Worm (Caenorhabditis elegans) whole organism, L3 larva: ENCODE measurements around the gene cht-6.
A peak's percentile ranks its signal among the peaks of the same experiment; 100 is the strongest.

Experiments used
- elt-2 ChIP-seq: sonication (generic microtip); optimal IDR thresholded peaks from 2 replicates; lab custom pipeline; 2016; ENCODE audit warnings: missing genetic modification reagents, mild to moderate bottlenecking, missing genetic modification characterization, missing compliant biosample characterization
- elt-3 ChIP-seq, 3 experiments: fragments of 150-350 bp in 1 of 3; sonication (generic microtip) in 2 of 3; optimal IDR thresholded peaks; 2 replicates in 2 of 3; 4 replicates in 1 of 3; lab custom pipeline; 2014 to 2017; ENCODE audit warnings: missing biosample characterization in 3 of 3, missing genetic modification characterization in 3 of 3
- fos-1 ChIP-seq: fragments of 150-350 bp; optimal IDR thresholded peaks from 2 replicates; lab custom pipeline; 2014; ENCODE audit warnings: missing biosample characterization, missing genetic modification characterization
- jun-1 ChIP-seq: fragments of 150-350 bp; optimal IDR thresholded peaks from 2 replicates; lab custom pipeline; 2014; ENCODE audit warnings: missing biosample characterization, missing genetic modification reagents, missing genetic modification characterization
- lin-39 ChIP-seq: fragments of 150-350 bp; optimal IDR thresholded peaks from 2 replicates; lab custom pipeline; 2018; ENCODE audit warnings: missing biosample characterization, missing genetic modification reagents, missing genetic modification characterization
- nhr-11 ChIP-seq: fragments of 150-350 bp; optimal IDR thresholded peaks from 2 replicates; lab custom pipeline; 2014; ENCODE audit warnings: missing biosample characterization, missing genetic modification characterization
- nhr-237 ChIP-seq: fragments of 150-350 bp; optimal IDR thresholded peaks from 2 replicates; lab custom pipeline; 2014; ENCODE audit warnings: missing biosample characterization, missing genetic modification characterization
- pha-4 ChIP-seq: fragments of 150-350 bp; optimal IDR thresholded peaks from 2 replicates; lab custom pipeline; 2014; ENCODE audit warnings: missing biosample characterization, missing genetic modification reagents, missing genetic modification characterization
- pqm-1 ChIP-seq: fragments of 150-350 bp; optimal IDR thresholded peaks from 2 replicates; lab custom pipeline; 2017; ENCODE audit warnings: missing biosample characterization, missing genetic modification characterization, inconsistent platforms
- tbx-2 ChIP-seq: sonication (generic microtip); optimal IDR thresholded peaks from 2 replicates; lab custom pipeline; 2016; ENCODE audit warnings: mild to moderate bottlenecking, missing genetic modification characterization, missing compliant biosample characterization
- unc-39 ChIP-seq: sonication (generic microtip); optimal IDR thresholded peaks from 4 replicates; lab custom pipeline; 2017; ENCODE audit warnings: missing biosample characterization, missing genetic modification characterization
- unc-62 ChIP-seq: fragments of 150-350 bp; sonication (generic microtip); optimal IDR thresholded peaks from 4 replicates; lab custom pipeline; 2014; ENCODE audit warnings: missing biosample characterization, missing genetic modification reagents, missing genetic modification characterization

- TF ChIP-seq nhr-237 (tag; lab: Kevin White, UChicago), result no peak
- TF ChIP-seq elt-2 (tag; lab: Kevin White, UChicago), result peak; percentile 52
- peak; percentile 56 for TF ChIP-seq pqm-1 (tag; lab: Kevin White, UChicago)
- no peak for TF ChIP-seq tbx-2
- peak; percentile 54 for TF ChIP-seq pha-4 (tag; lab: Kevin White, UChicago)
- no peak for TF ChIP-seq jun-1 (tag; lab: Kevin White, UChicago)
- no peak for TF ChIP-seq nhr-11 (tag; lab: Kevin White, UChicago)
- no peak for TF ChIP-seq unc-62 (GFP tag; lab: Kevin White, UChicago)
- TF ChIP-seq elt-3 (tag; optimal IDR thresholded peaks at IDR 0.05; lab: Kevin White, UChicago), result no peak
- no peak for TF ChIP-seq lin-39 (tag; lab: Kevin White, UChicago)
- no peak for TF ChIP-seq unc-39
- TF ChIP-seq fos-1 (tag; lab: Kevin White, UChicago), result no peak
These were observed 16.0 kb downstream of the cht-6 start for ce11 chrV:6430526-6431371.
